Worm (Caenorhabditis elegans) whole organism, L4 larva: Measurements from ENCODE around the gene taf-8.

Source experiments
- D1046.2 ChIP-seq: fragments of 200-800 bp; sonication (Bioruptor generic); IDR thresholded peaks from 2 replicates; pipeline ENCODE4 v1.3.6; 2022; ENCODE audit warnings: missing genetic modification characterization, missing compliant biosample characterization
- ceh-82 ChIP-seq: sonication (generic microtip); optimal IDR thresholded peaks from 2 replicates; lab custom pipeline; 2017; ENCODE audit warnings: missing biosample characterization, missing genetic modification characterization
- ces-1 ChIP-seq: fragments of 150-350 bp; sonication (generic microtip); optimal IDR thresholded peaks from 4 replicates; lab custom pipeline; 2014; ENCODE audit warnings: missing biosample characterization, missing genetic modification reagents, missing genetic modification characterization
- ctbp-1 ChIP-seq: fragments of 200-800 bp; sonication (Bioruptor generic); IDR thresholded peaks from 2 replicates; pipeline ENCODE4 v1.3.6; 2022; ENCODE audit warnings: missing genetic modification reagents, missing genetic modification characterization, missing compliant biosample characterization
- daf-16 ChIP-seq, 3 experiments: sonication (generic microtip); optimal IDR thresholded peaks; 2 replicates each; lab custom pipeline; 2016 to 2017; ENCODE audit warnings: missing genetic modification characterization in 3 of 3, missing genetic modification reagents in 3 of 3, mild to moderate bottlenecking in 2 of 3, missing compliant biosample characterization in 2 of 3, missing biosample characterization in 1 of 3, moderate library complexity in 1 of 3
- lir-3 ChIP-seq: sonication (generic microtip); optimal IDR thresholded peaks from 2 replicates; lab custom pipeline; 2016; ENCODE audit warnings: mild to moderate bottlenecking, missing genetic modification characterization, missing compliant biosample characterization
- nhr-10 ChIP-seq: fragments of 150-350 bp; optimal IDR thresholded peaks from 2 replicates; lab custom pipeline; 2014; ENCODE audit warnings: missing biosample characterization, missing genetic modification characterization
- pha-4 ChIP-seq, 2 experiments: fragments of 150-350 bp in 1 of 2; fragments of 200-800 bp in 1 of 2; sonication (Bioruptor generic) in 1 of 2; IDR thresholded peaks in 1 of 2; optimal IDR thresholded peaks in 1 of 2; 2 replicates each; pipeline versions ENCODE4 v1.3.6 to Lab custom; 2014 to 2022; ENCODE audit warnings: missing genetic modification characterization in 2 of 2, missing genetic modification reagents in 2 of 2, missing biosample characterization in 1 of 2, missing compliant biosample characterization in 1 of 2
- pqm-1 ChIP-seq: sonication (generic microtip); optimal IDR thresholded peaks from 2 replicates; lab custom pipeline; 2017; ENCODE audit warnings: missing biosample characterization, missing genetic modification characterization
- zag-1 ChIP-seq: fragments of 150-350 bp; optimal IDR thresholded peaks from 2 replicates; lab custom pipeline; 2014; ENCODE audit warnings: missing biosample characterization, missing genetic modification characterization
- zip-11 ChIP-seq: fragments of 200-800 bp; sonication (Bioruptor generic); IDR thresholded peaks from 2 replicates; pipeline ENCODE4 v1.3.6; 2022; ENCODE audit warnings: missing genetic modification characterization, missing compliant biosample characterization
- zip-2 ChIP-seq: fragments of 150-350 bp; optimal IDR thresholded peaks from 2 replicates; lab custom pipeline; 2014; ENCODE audit warnings: missing biosample characterization, missing genetic modification characterization

- no peak for TF ChIP-seq ces-1 (GFP tag; lab: Kevin White, UChicago)
- no peak for TF ChIP-seq lir-3 (tag; lab: Kevin White, UChicago)
- TF ChIP-seq ctbp-1 (GFP tag; lab: Robert Waterston, UW): no peak
- no peak for TF ChIP-seq zip-2 (tag; lab: Kevin White, UChicago)
- TF ChIP-seq nhr-10: no peak
- no peak for TF ChIP-seq daf-16 (GFP tag; optimal IDR thresholded peaks at IDR 0.05; lab: Kevin White, UChicago)
- no peak for TF ChIP-seq daf-16 (tag; optimal IDR thresholded peaks at IDR 0.05; lab: Kevin White, UChicago)
- no peak for TF ChIP-seq zip-11 (GFP tag; lab: Robert Waterston, UW)
- no peak for TF ChIP-seq pqm-1 (tag; lab: Kevin White, UChicago)
- no peak for TF ChIP-seq D1046.2 (GFP tag; lab: Robert Waterston, UW)
- no peak for TF ChIP-seq ceh-82 (tag; lab: Kevin White, UChicago)
- no peak for TF ChIP-seq pha-4 (GFP tag; IDR thresholded peaks at IDR 0.05; lab: Robert Waterston, UW)
- TF ChIP-seq pha-4 (tag; optimal IDR thresholded peaks at IDR 0.05; lab: Kevin White, UChicago): no peak
- no peak for TF ChIP-seq zag-1 (tag; lab: Kevin White, UChicago)
These were observed 17.4 kb upstream of the taf-8 start, which contains the start of gene ZK1307.4 for ce11 chrII:9651700-9652099.
